Fruit fly (Drosophila melanogaster) whole organism: ENCODE measurements around the gene hng2.

Source experiments
- CG8478 ChIP-seq: fragments of >200 bp; optimal IDR thresholded peaks from 2 replicates; lab custom pipeline; 2018; ENCODE audit warnings: inconsistent platforms
- Dll ChIP-seq: fragments of >200 bp; optimal IDR thresholded peaks from 2 replicates; lab custom pipeline; 2017
- EcR ChIP-seq, 2 experiments: fragments of >200 bp; optimal IDR thresholded peaks; 2 replicates each; lab custom pipeline; 2017; ENCODE audit warnings: missing biosample characterization in 2 of 2, missing genetic modification characterization in 2 of 2, missing genetic modification reagents in 2 of 2
- pan ChIP-seq: fragments of >200 bp; optimal IDR thresholded peaks from 2 replicates; lab custom pipeline; 2017
- psq ChIP-seq: fragments of >200 bp; optimal IDR thresholded peaks from 2 replicates; lab custom pipeline; 2017
- usp ChIP-seq: fragments of >200 bp; optimal IDR thresholded peaks from 2 replicates; lab custom pipeline; 2017; ENCODE audit warnings: missing biosample characterization, missing genetic modification characterization, mixed read lengths

Gene hng2

dm6 chr3R:8822919-8823318 is 16.8 kb downstream of the hng2 start:
- TF ChIP-seq CG8478 (lab: Kevin White, UChicago): no peak
- no peak for TF ChIP-seq Dll (lab: Kevin White, UChicago)
- no peak for TF ChIP-seq pan (lab: Kevin White, UChicago)
- TF ChIP-seq usp (GFP tag; lab: Kevin White, UChicago): no peak
- TF ChIP-seq EcR (GFP tag; optimal IDR thresholded peaks at IDR 0.05; lab: Kevin White, UChicago): no peak
- TF ChIP-seq psq (lab: Kevin White, UChicago): no peak

- TF ChIP-seq CG8478 (lab: Kevin White, UChicago) (no peak), EcR (GFP tag; optimal IDR thresholded peaks at IDR 0.05; lab: Kevin White, UChicago) (no peak), usp (GFP tag; lab: Kevin White, UChicago) (no peak)
Measured at dm6 chr3R:8823761-8824499, 17.8 kb downstream of the hng2 start, which contains the start of the genes IscU and CG8379. TSS of gene IscU (minus strand) at chr3R:8824177. TSS of gene CG8379 (plus strand) at chr3R:8824411.

- no peak for TF ChIP-seq CG8478 (lab: Kevin White, UChicago)
- TF ChIP-seq EcR (GFP tag; optimal IDR thresholded peaks at IDR 0.05; lab: Kevin White, UChicago): no peak
- no peak for TF ChIP-seq pan (lab: Kevin White, UChicago)
- TF ChIP-seq usp (GFP tag; lab: Kevin White, UChicago): no peak
- TF ChIP-seq Dll (lab: Kevin White, UChicago): no peak
- TF ChIP-seq psq (lab: Kevin White, UChicago): no peak
Measured at dm6 chr3R:8841038-8841437, 34.9 kb downstream of the hng2 start.

DNA sequence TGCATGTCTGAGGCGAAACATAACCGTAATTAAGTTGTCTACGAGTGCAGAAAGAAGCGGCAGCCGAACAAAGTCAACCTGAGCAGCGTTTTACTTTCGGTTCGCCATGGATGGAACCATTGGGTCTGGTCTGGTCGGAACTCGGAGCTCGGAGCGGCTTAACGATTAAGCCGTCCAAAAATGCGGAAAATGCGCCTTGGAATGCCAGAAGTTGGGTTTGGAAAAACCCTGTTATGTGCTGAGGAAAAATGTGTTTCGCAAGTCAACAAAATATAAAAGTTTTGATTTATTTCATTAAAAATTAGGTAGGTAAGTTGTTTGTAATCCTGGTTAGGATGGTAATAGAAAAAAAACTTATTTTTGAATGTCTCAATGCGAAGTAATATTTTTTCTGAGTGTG is 35.4 kb downstream of the hng2 start:
- TF ChIP-seq Dll (lab: Kevin White, UChicago) (no peak), EcR (GFP tag; optimal IDR thresholded peaks at IDR 0.05; lab: Kevin White, UChicago) (no peak), pan (lab: Kevin White, UChicago) (no peak), psq (lab: Kevin White, UChicago) (no peak), CG8478 (lab: Kevin White, UChicago) (no peak), usp (GFP tag; lab: Kevin White, UChicago) (no peak)

DNA sequence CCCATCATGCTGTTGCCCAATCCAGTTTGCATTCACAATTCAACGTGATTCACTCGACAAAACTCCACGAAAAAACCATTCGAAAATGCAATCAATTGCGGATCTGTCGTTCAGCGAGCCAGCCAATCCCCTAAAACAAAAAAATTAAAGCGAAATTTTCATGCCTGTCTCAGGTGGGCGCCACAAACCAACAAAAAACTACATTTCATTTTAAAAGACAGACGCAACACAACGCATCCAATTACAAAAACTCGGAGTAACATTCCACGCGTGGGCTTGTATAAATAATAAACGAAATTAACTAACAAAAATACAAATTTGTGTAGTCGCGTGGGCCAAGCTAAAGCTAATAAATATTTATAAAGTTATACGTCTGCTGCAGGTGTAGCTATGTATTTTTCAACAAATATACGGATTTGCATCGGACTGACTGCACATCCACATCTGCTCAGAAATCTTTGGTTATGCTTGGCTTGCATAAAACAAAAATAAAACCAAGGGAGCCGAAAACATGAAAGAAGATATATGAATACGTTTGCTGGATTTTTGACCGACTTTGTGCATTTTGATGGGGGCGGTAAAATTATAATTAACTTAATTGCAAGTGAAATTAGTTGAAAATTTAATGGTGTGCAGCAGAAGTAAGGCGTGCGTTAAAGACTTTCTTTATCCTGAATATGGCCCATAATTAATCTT is 38.0 kb downstream of the hng2 start:
- TF ChIP-seq pan (lab: Kevin White, UChicago): no peak
- TF ChIP-seq EcR (GFP tag; optimal IDR thresholded peaks at IDR 0.05; lab: Kevin White, UChicago): no peak
- no peak for TF ChIP-seq Dll (lab: Kevin White, UChicago)
- no peak for TF ChIP-seq CG8478 (lab: Kevin White, UChicago)
- TF ChIP-seq usp (GFP tag; lab: Kevin White, UChicago): no peak
- TF ChIP-seq psq (lab: Kevin White, UChicago): no peak

dm6 chr3R:8844955-8845354 is 38.8 kb downstream of the hng2 start:
- TF ChIP-seq usp (GFP tag; lab: Kevin White, UChicago): no peak
- TF ChIP-seq CG8478 (lab: Kevin White, UChicago): no peak
- no peak for TF ChIP-seq pan (lab: Kevin White, UChicago)
- TF ChIP-seq EcR (GFP tag; optimal IDR thresholded peaks at IDR 0.05; lab: Kevin White, UChicago): no peak
- TF ChIP-seq psq (lab: Kevin White, UChicago): no peak
- TF ChIP-seq Dll (lab: Kevin White, UChicago): no peak

DNA sequence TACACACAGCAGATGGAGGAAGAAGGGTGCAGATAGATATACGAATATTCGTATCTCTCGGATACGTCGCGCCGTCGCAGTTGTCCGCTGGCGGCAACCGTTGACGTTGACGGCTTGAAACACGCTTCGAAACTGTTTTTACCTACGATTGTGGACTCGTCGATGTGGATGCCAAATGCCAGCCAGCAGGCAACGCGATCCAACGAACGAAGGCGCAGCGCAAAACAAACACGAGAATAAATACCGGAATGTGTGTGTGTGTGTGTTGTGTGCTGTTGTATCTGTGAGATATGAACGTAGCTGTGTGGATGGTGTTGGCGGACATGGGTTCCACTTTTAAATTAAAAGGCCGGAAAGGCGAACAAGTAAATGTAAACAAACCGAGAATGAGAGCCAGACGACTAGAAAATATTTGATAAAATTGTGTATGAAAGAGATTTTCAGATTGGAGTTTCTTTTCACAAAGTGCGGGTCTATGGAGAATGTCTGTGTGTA is 40.1 kb downstream of the hng2 start:
- TF ChIP-seq CG8478 (lab: Kevin White, UChicago) (no peak), pan (lab: Kevin White, UChicago) (no peak), Dll (lab: Kevin White, UChicago) (no peak), usp (GFP tag; lab: Kevin White, UChicago) (no peak), EcR (GFP tag; optimal IDR thresholded peaks at IDR 0.05; lab: Kevin White, UChicago) (no peak), psq (lab: Kevin White, UChicago) (no peak)

DNA sequence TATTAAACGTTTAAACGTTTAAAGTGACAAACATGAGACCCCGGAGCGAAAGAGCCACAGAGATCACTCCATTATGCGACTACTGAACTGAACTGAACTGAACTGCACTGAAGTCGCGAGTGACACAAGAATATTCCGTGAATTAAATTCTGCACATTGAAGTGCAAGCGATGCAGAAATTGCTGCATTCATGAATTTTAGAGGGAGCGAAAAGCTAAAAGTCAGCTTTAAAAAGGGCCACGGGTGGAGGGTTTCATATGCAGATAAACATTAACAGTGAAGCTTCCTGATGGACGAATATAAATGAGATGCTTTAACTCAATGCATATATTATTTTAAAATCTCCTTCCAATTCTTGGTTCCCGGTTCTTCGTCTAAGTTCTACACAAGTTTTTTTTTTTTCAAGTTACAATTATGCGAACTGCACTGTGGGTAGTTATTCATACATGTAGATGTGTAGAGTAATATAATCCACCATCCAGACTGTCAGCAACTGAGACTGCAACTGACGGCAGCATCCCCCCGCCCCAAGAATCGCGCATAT is 41.0 kb downstream of the hng2 start:
- TF ChIP-seq psq (lab: Kevin White, UChicago) (no peak), usp (GFP tag; lab: Kevin White, UChicago) (no peak), CG8478 (lab: Kevin White, UChicago) (no peak), EcR (GFP tag; optimal IDR thresholded peaks at IDR 0.05; lab: Kevin White, UChicago) (no peak), pan (lab: Kevin White, UChicago) (no peak), Dll (lab: Kevin White, UChicago) (no peak)

DNA sequence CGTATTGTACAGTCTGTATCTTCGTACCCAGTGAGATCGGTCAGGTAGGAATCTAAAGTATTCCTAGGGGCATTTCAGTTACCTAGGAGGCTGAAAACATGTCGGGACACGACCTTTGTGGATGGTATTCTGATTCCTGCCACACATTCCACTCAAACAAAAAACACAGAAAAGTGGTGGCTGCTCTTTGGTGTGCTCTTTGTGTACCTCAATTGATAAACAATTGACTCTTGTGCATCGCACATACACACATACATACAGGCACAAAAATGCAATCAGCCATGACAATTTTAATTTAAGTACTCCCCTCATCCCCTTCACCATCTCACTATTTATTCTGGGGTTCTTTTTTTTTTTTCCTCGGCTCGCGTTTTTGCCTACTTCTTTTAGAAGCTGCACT is 42.1 kb downstream of the hng2 start:
- no peak for TF ChIP-seq pan (lab: Kevin White, UChicago)
- no peak for TF ChIP-seq usp (GFP tag; lab: Kevin White, UChicago)
- TF ChIP-seq EcR (GFP tag; optimal IDR thresholded peaks at IDR 0.05; lab: Kevin White, UChicago): no peak
- no peak for TF ChIP-seq psq (lab: Kevin White, UChicago)
- no peak for TF ChIP-seq CG8478 (lab: Kevin White, UChicago)

- TF ChIP-seq CG8478 (lab: Kevin White, UChicago) (no peak), EcR (GFP tag; optimal IDR thresholded peaks at IDR 0.05; lab: Kevin White, UChicago) (no peak), psq (lab: Kevin White, UChicago) (no peak), Dll (lab: Kevin White, UChicago) (no peak), pan (lab: Kevin White, UChicago) (no peak), usp (GFP tag; lab: Kevin White, UChicago) (no peak)
Measured at dm6 chr3R:8849373-8850228, 43.5 kb downstream of the hng2 start.
